Worm (Caenorhabditis elegans) whole organism, young adult: ENCODE measurements around the gene del-8.
A peak's percentile ranks its signal among the peaks of the same experiment; 100 is the strongest.

Experiments
- B0035.1 ChIP-seq: sonication (generic microtip); optimal IDR thresholded peaks from 2 replicates; lab custom pipeline; 2016; ENCODE audit warnings: missing genetic modification characterization, mild to moderate bottlenecking, missing compliant biosample characterization, missing genotype, missing genetic modification reagents
- C17E4.6 ChIP-seq: fragments of 200-800 bp; sonication (Bioruptor generic); IDR thresholded peaks from 2 replicates; pipeline ENCODE4 v1.3.6; 2022; ENCODE audit warnings: missing genetic modification reagents, missing genetic modification characterization, missing compliant biosample characterization
- F22D6.2 ChIP-seq: sonication (generic microtip); optimal IDR thresholded peaks from 2 replicates; lab custom pipeline; 2016; ENCODE audit warnings: mild to moderate bottlenecking, missing genetic modification characterization, missing compliant biosample characterization
- F39B2.1 ChIP-seq: fragments of 200-800 bp; sonication (Bioruptor generic); IDR thresholded peaks from 2 replicates; pipeline ENCODE4 v1.3.6; 2022; ENCODE audit warnings: missing genetic modification reagents, missing genetic modification characterization, missing compliant biosample characterization
- T26A5.8 ChIP-seq: sonication (generic microtip); optimal IDR thresholded peaks from 2 replicates; lab custom pipeline; 2016; ENCODE audit warnings: missing genetic modification characterization, missing compliant biosample characterization
- Y53G8AR.9 ChIP-seq: fragments of 200-800 bp; sonication (Bioruptor generic); conservative IDR thresholded peaks from 2 replicates; pipeline ENCODE4 v1.3.6; 2022; ENCODE audit warnings: missing genetic modification reagents, missing genetic modification characterization, missing compliant biosample characterization
- Y67H2A.10 ChIP-seq: fragments of 200-800 bp; sonication (Bioruptor generic); conservative IDR thresholded peaks from 2 replicates; pipeline ENCODE4 v1.3.6; 2022; ENCODE audit warnings: missing genetic modification reagents, missing genetic modification characterization, missing compliant biosample characterization
- Y79H2A.3 ChIP-seq: fragments of 200-800 bp; sonication (Bioruptor generic); conservative IDR thresholded peaks from 2 replicates; pipeline ENCODE4 v1.3.6; 2022; ENCODE audit warnings: missing genetic modification reagents, missing genetic modification characterization, missing compliant biosample characterization
- Y95B8A.8 ChIP-seq: fragments of 200-800 bp; sonication (Bioruptor generic); IDR thresholded peaks from 2 replicates; pipeline ENCODE4 v1.3.6; 2022; ENCODE audit warnings: missing genetic modification reagents, missing genetic modification characterization, missing compliant biosample characterization
- athp-1 ChIP-seq: sonication (generic microtip); optimal IDR thresholded peaks from 2 replicates; lab custom pipeline; 2017; ENCODE audit warnings: mild to moderate bottlenecking, missing genetic modification characterization, missing compliant biosample characterization
- bed-1 ChIP-seq: fragments of 200-800 bp; sonication (Bioruptor generic); IDR thresholded peaks from 2 replicates; pipeline ENCODE4 v1.3.6; 2022; ENCODE audit warnings: missing genetic modification reagents, missing genetic modification characterization, missing compliant biosample characterization
- bed-2 ChIP-seq: fragments of 200-800 bp; sonication (Bioruptor generic); IDR thresholded peaks from 2 replicates; pipeline ENCODE4 v1.3.6; 2022; ENCODE audit warnings: missing genetic modification reagents, missing genetic modification characterization, missing compliant biosample characterization
- ccch-3 ChIP-seq: fragments of 200-800 bp; sonication (Bioruptor generic); optimal IDR thresholded peaks from 2 replicates; lab custom pipeline; 2018; ENCODE audit warnings: mild to moderate bottlenecking, missing genetic modification characterization, missing compliant biosample characterization
- ceh-100 ChIP-seq: fragments of 200-800 bp; sonication (Bioruptor generic); IDR thresholded peaks from 2 replicates; pipeline ENCODE4 v1.3.6; 2022; ENCODE audit warnings: missing genetic modification reagents, missing genetic modification characterization, missing compliant biosample characterization
- ceh-79 ChIP-seq: sonication (generic microtip); optimal IDR thresholded peaks from 2 replicates; lab custom pipeline; 2017; ENCODE audit warnings: mild to moderate bottlenecking, missing genetic modification characterization, missing compliant biosample characterization
- ceh-91 ChIP-seq: fragments of 200-800 bp; sonication (Bioruptor generic); IDR thresholded peaks from 2 replicates; pipeline ENCODE4 v1.3.6; 2022; ENCODE audit warnings: missing genetic modification reagents, missing genetic modification characterization, missing compliant biosample characterization
- die-1 ChIP-seq: sonication (generic microtip); optimal IDR thresholded peaks from 2 replicates; lab custom pipeline; 2016; ENCODE audit warnings: missing genotype, mild to moderate bottlenecking, missing genetic modification characterization, missing compliant biosample characterization
- dpff-1 ChIP-seq: sonication (generic microtip); optimal IDR thresholded peaks from 2 replicates; lab custom pipeline; 2017; ENCODE audit warnings: mild to moderate bottlenecking, missing genetic modification characterization, missing compliant biosample characterization
- efl-1 ChIP-seq: fragments of 150-350 bp; optimal IDR thresholded peaks from 2 replicates; lab custom pipeline; 2014; ENCODE audit warnings: missing biosample characterization, missing genetic modification reagents, missing genetic modification characterization
- egl-44 ChIP-seq: fragments of 200-800 bp; sonication (Bioruptor generic); IDR thresholded peaks from 2 replicates; pipeline ENCODE4 v1.3.6; 2022; ENCODE audit warnings: missing genetic modification reagents, missing genetic modification characterization, missing compliant biosample characterization
- egrh-3 ChIP-seq: fragments of 200-800 bp; sonication (Bioruptor generic); IDR thresholded peaks from 2 replicates; pipeline ENCODE4 v1.3.6; 2022; ENCODE audit warnings: missing genetic modification reagents, missing genetic modification characterization, missing compliant biosample characterization
- fkh-3 ChIP-seq: sonication (generic microtip); optimal IDR thresholded peaks from 2 replicates; lab custom pipeline; 2016; ENCODE audit warnings: mild to moderate bottlenecking, missing genetic modification characterization, missing compliant biosample characterization
- gei-17 ChIP-seq: fragments of 200-800 bp; sonication (Bioruptor generic); optimal IDR thresholded peaks from 2 replicates; lab custom pipeline; 2018; ENCODE audit warnings: mild to moderate bottlenecking, missing genetic modification characterization, missing compliant biosample characterization
- him-1 ChIP-seq: sonication (generic microtip); optimal IDR thresholded peaks from 2 replicates; lab custom pipeline; 2016; ENCODE audit warnings: missing genotype, missing genetic modification reagents, missing genetic modification characterization, missing compliant biosample characterization
- hrde-1 ChIP-seq: sonication (generic microtip); optimal IDR thresholded peaks from 2 replicates; lab custom pipeline; 2016; ENCODE audit warnings: missing genetic modification characterization, mild to moderate bottlenecking, missing compliant biosample characterization, moderate library complexity, missing genotype, missing genetic modification reagents, borderline replicate concordance
- hsf-1 ChIP-seq: fragments of 200-800 bp; sonication (Bioruptor generic); IDR thresholded peaks from 2 replicates; pipeline ENCODE4 v1.3.6; 2022; ENCODE audit warnings: missing genetic modification reagents, missing genetic modification characterization, missing compliant biosample characterization
- lir-1 ChIP-seq: fragments of 200-800 bp; sonication (Bioruptor generic); conservative IDR thresholded peaks from 2 replicates; pipeline ENCODE4 v1.3.6; 2022; ENCODE audit warnings: missing genetic modification reagents, missing genetic modification characterization, missing compliant biosample characterization
- mel-28 ChIP-seq: sonication (generic microtip); optimal IDR thresholded peaks from 2 replicates; lab custom pipeline; 2016; ENCODE audit warnings: borderline replicate concordance, mild to moderate bottlenecking, missing genetic modification characterization, missing compliant biosample characterization
- nfya-2 ChIP-seq: fragments of 200-800 bp; sonication (Bioruptor generic); IDR thresholded peaks from 2 replicates; pipeline ENCODE4 v1.3.6; 2022; ENCODE audit warnings: missing genetic modification reagents, missing genetic modification characterization, missing compliant biosample characterization
- nhr-179 ChIP-seq: sonication (generic microtip); optimal IDR thresholded peaks from 2 replicates; lab custom pipeline; 2016; ENCODE audit warnings: mild to moderate bottlenecking, missing genetic modification characterization, missing compliant biosample characterization
- nhr-80 ChIP-seq: sonication (generic microtip); optimal IDR thresholded peaks from 2 replicates; lab custom pipeline; 2016; ENCODE audit warnings: missing genetic modification characterization, missing compliant biosample characterization
- nhr-90 ChIP-seq: sonication (generic microtip); optimal IDR thresholded peaks from 2 replicates; lab custom pipeline; 2016; ENCODE audit warnings: missing genotype, mild to moderate bottlenecking, missing genetic modification characterization, missing compliant biosample characterization
- pbrm-1 ChIP-seq: fragments of 200-800 bp; sonication (Bioruptor generic); IDR thresholded peaks from 2 replicates; pipeline ENCODE4 v1.3.6; 2022; ENCODE audit warnings: missing genetic modification reagents, missing genetic modification characterization, missing compliant biosample characterization
- pha-4 ChIP-seq: fragments of 150-350 bp; sonication (generic microtip); optimal IDR thresholded peaks from 2 replicates; lab custom pipeline; 2014; ENCODE audit warnings: missing biosample characterization, missing genetic modification reagents, missing genetic modification characterization
- rcor-1 ChIP-seq: fragments of 200-800 bp; sonication (Bioruptor generic); IDR thresholded peaks from 2 replicates; pipeline ENCODE4 v1.3.6; 2022; ENCODE audit warnings: missing genetic modification reagents, missing genetic modification characterization, missing compliant biosample characterization
- sdz-38 ChIP-seq: sonication (generic microtip); optimal IDR thresholded peaks from 2 replicates; lab custom pipeline; 2016; ENCODE audit warnings: missing genotype, missing genetic modification characterization, missing compliant biosample characterization
- snpc-3.4 ChIP-seq: sonication (generic microtip); optimal IDR thresholded peaks from 2 replicates; lab custom pipeline; 2017; ENCODE audit warnings: missing genetic modification characterization, mild to moderate bottlenecking, missing compliant biosample characterization, antibody characterized with exemption, moderate library complexity, missing genotype, missing genetic modification reagents
- tbx-9 ChIP-seq: sonication (generic microtip); optimal IDR thresholded peaks from 2 replicates; lab custom pipeline; 2016; ENCODE audit warnings: borderline replicate concordance, missing genetic modification characterization, inconsistent platforms, missing compliant biosample characterization
- xnd-1 ChIP-seq: sonication (generic microtip); optimal IDR thresholded peaks from 2 replicates; lab custom pipeline; 2016; ENCODE audit warnings: missing genotype, missing genetic modification reagents, missing genetic modification characterization, missing compliant biosample characterization
- ztf-25 ChIP-seq: fragments of 200-800 bp; sonication (Bioruptor generic); IDR thresholded peaks from 2 replicates; pipeline ENCODE4 v1.3.6; 2022; ENCODE audit warnings: missing genetic modification reagents, missing genetic modification characterization, missing compliant biosample characterization
- ztf-3 ChIP-seq: fragments of 200-800 bp; sonication (Bioruptor generic); optimal IDR thresholded peaks from 2 replicates; lab custom pipeline; 2018; ENCODE audit warnings: mild to moderate bottlenecking, missing genetic modification characterization, missing compliant biosample characterization

Gene del-8

DNA sequence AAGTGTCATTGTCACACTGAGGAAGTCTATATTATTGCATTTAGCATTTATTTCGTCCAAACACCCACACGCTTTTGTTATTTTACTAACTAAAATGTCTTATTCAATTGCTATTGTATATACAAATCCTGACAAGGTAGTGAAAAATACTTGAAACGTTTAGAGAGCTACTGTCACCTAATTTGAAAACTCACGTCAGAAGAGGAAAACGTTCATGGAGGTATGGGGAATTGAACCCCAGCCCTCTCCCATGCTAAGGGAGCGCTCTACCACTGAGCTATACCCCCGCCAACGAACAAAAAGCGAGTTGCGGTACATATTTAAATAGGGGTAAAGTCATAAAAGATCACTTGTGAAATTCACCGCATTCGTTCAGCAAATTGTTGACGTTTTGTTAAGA, 33.4 kb downstream of the del-8 start (continued):
- TF ChIP-seq rcor-1 (GFP tag; lab: Robert Waterston, UW) (peak; percentile 41; the same call in 1 of the 2 replicates), efl-1 (GFP tag; lab: Kevin White, UChicago) (no peak), ceh-91 (GFP tag; lab: Robert Waterston, UW) (no peak), ccch-3 (GFP tag; lab: Kevin White, UChicago) (no peak), ztf-25 (GFP tag; lab: Robert Waterston, UW) (peak; percentile 64; the same call in 1 of the 2 replicates), hsf-1 (GFP tag; lab: Robert Waterston, UW) (no peak), T26A5.8 (tag; lab: Kevin White, UChicago) (peak; percentile 19), ztf-3 (GFP tag; lab: Kevin White, UChicago) (peak; percentile 6), xnd-1 (no peak), egrh-3 (GFP tag; lab: Robert Waterston, UW) (peak; percentile 27; the same call in 1 of the 2 replicates), Y95B8A.8 (no peak), ceh-79 (tag; lab: Kevin White, UChicago) (peak; percentile 42), Y67H2A.10 (GFP tag; lab: Robert Waterston, UW) (no peak), mel-28 (tag; lab: Kevin White, UChicago) (no peak), snpc-3.4 (tag; lab: Kevin White, UChicago) (peak; percentile 83), dpff-1 (peak; percentile 14), athp-1 (tag; lab: Kevin White, UChicago) (peak; percentile 29), gei-17 (GFP tag; lab: Kevin White, UChicago) (no peak), nhr-80 (tag; lab: Kevin White, UChicago) (peak; percentile 39), egl-44 (peak; percentile 82), B0035.1 (tag; lab: Kevin White, UChicago) (peak; percentile 24), die-1 (tag; lab: Kevin White, UChicago) (peak; percentile 95), C17E4.6 (GFP tag; lab: Robert Waterston, UW) (no peak), Y79H2A.3 (GFP tag; lab: Robert Waterston, UW) (no peak), nfya-2 (GFP tag; lab: Robert Waterston, UW) (no peak), bed-2 (GFP tag; lab: Robert Waterston, UW) (no peak), nhr-90 (tag; lab: Kevin White, UChicago) (peak; percentile 72), sdz-38 (tag; lab: Kevin White, UChicago) (no peak), ceh-100 (GFP tag; lab: Robert Waterston, UW) (0 out of 2 replicates have a peak, but pooled peaks have one; percentile 9), hrde-1 (peak; percentile 81), lir-1 (no peak), bed-1 (no peak), Y53G8AR.9 (no peak), fkh-3 (tag; lab: Kevin White, UChicago) (peak; percentile 68), F22D6.2 (no peak), F39B2.1 (no peak), pha-4 (tag; lab: Kevin White, UChicago) (no peak), pbrm-1 (peak; percentile 72), him-1 (tag; lab: Kevin White, UChicago) (peak; percentile 89), nhr-179 (tag; lab: Kevin White, UChicago) (no peak), tbx-9 (tag; lab: Kevin White, UChicago) (no peak)
